Worm (Caenorhabditis elegans): ENCODE data around the gene irg-4.

Gene irg-4

ce11 chrIV:12456613-12457012, 21.0 kb downstream of the irg-4 start, which contains the start of gene C25G4.7:
TSS of gene C25G4.7 (plus strand) at chrIV:12456913.
- TF ChIP-seq sox-4 (tag; optimal IDR thresholded peaks at IDR 0.05) (no peak), hlh-30 (tag; optimal IDR thresholded peaks at IDR 0.05; ENCODE audit: insufficient read depth) (no peak), ceh-19 (GFP tag; optimal IDR thresholded peaks at IDR 0.05) (no peak), hlh-15 (tag; optimal IDR thresholded peaks at IDR 0.05) (no peak), sdc-2 (tag; optimal IDR thresholded peaks at IDR 0.05) (no peak), ceh-24 (tag; optimal IDR thresholded peaks at IDR 0.05) (no peak), nhr-11 (tag; optimal IDR thresholded peaks at IDR 0.05) (no peak), ceh-22 (tag; optimal IDR thresholded peaks at IDR 0.05) (no peak), unc-55 (GFP tag; optimal IDR thresholded peaks at IDR 0.05) (no peak)

DNA sequence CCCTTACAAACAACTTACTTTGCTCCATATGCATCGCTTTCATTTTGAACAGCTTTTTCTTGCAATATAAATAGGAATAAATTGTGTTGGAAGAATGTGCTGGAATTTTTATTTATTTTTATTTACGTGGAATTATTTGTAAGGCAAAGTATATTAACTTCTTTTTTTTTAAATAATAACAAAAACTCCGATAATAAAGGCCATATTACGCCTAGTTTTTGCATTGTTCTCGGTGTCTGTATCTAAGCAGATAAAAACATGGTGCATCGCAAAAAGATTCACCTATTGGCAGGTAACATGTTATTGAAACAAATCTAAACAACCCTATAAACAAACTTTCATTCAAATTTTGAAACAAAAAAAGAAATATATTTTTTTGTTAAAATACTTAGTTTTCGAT, 27.7 kb downstream of the irg-4 start, which contains the start of gene C25G4.8:
C25G4.8 (minus strand) TSS at position 101 of the 400 bp plus-strand sequence.
- TF ChIP-seq ceh-6 (GFP tag; optimal IDR thresholded peaks at IDR 0.05) (no peak), elt-2 (tag; optimal IDR thresholded peaks at IDR 0.05) (no peak), ceh-19 (GFP tag; optimal IDR thresholded peaks at IDR 0.05) (no peak), pha-2 (tag; optimal IDR thresholded peaks at IDR 0.05) (no peak), ceh-34 (tag; optimal IDR thresholded peaks at IDR 0.05) (no peak), hlh-6 (tag; optimal IDR thresholded peaks at IDR 0.05) (no peak), pqm-1 (tag; optimal IDR thresholded peaks at IDR 0.05) (no peak), syd-9 (tag; optimal IDR thresholded peaks at IDR 0.05) (no peak), fkh-10 (GFP tag; optimal IDR thresholded peaks at IDR 0.05) (no peak), fax-1 (tag; optimal IDR thresholded peaks at IDR 0.05) (no peak), pha-4 (tag; optimal IDR thresholded peaks at IDR 0.05) (no peak), mec-3 (tag; optimal IDR thresholded peaks at IDR 0.05; ENCODE audit: borderline replicate concordance) (no peak), fkh-6 (tag; optimal IDR thresholded peaks at IDR 0.05) (no peak), ets-4 (tag; optimal IDR thresholded peaks at IDR 0.05) (no peak), pros-1 (tag; optimal IDR thresholded peaks at IDR 0.05) (no peak), ceh-14 (tag; optimal IDR thresholded peaks at IDR 0.05) (no peak), ztf-16 (tag; optimal IDR thresholded peaks at IDR 0.05) (no peak), ceh-30 (tag; optimal IDR thresholded peaks at IDR 0.05) (no peak)

DNA sequence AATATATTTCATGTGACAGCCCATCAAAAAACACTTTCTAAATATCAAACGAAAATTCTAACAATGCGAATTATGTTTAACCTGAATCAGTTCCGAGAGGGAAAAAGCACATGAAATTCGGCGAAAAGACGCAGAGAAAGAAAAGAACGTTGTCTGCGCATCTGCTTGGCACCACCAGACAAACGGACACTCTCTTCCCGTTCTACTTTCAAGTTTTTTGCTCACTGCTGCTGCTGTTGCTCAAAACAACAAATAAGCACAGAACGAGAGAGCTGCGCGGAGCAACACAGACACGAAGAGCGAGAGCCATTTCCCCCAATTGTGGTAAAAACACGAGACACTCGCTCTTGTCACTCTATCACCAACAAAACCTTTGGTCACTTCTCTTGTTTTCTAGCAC, 29.2 kb downstream of the irg-4 start:
- TF ChIP-seq rnt-1 (tag; optimal IDR thresholded peaks at IDR 0.05) = no peak
- no peak for TF ChIP-seq eyg-1 (tag; optimal IDR thresholded peaks at IDR 0.05)
- TF ChIP-seq pqm-1 (tag; optimal IDR thresholded peaks at IDR 0.05) = no peak
- no peak for TF ChIP-seq hlh-6 (tag; optimal IDR thresholded peaks at IDR 0.05)
- TF ChIP-seq sox-2 (GFP tag; IDR thresholded peaks at IDR 0.05) = no peak
- no peak for TF ChIP-seq unc-3 (GFP tag; conservative IDR thresholded peaks at IDR 0.05)
- TF ChIP-seq unc-3 (tag; optimal IDR thresholded peaks at IDR 0.05) = no peak
- TF ChIP-seq ceh-6 (GFP tag; optimal IDR thresholded peaks at IDR 0.05) = no peak
- TF ChIP-seq hlh-15 (tag; optimal IDR thresholded peaks at IDR 0.05) = no peak

DNA sequence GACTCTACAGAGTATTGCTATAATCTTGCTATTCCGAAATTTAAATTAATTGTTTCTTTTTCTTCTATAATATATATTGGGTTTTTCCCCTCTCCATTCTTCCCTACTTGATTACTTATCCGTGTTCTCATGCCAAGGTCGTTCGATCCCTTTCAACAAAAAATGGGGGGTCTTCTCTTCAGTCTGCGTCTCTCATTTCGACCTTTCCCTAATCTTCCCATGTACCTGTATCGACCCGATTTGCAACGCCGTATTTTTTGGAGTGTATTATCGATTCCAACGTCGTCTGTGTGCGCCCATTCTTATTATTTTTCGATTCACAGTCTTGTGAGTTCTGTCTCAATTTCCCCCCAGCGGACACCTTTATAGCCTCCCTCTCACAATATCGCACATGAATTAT, 32.1 kb downstream of the irg-4 start:
- TF ChIP-seq fax-1 (tag; optimal IDR thresholded peaks at IDR 0.05) = no peak
- no peak for TF ChIP-seq Y22D7AL.16 (tag; optimal IDR thresholded peaks at IDR 0.05)
- no peak for TF ChIP-seq eyg-1 (tag; optimal IDR thresholded peaks at IDR 0.05)
- no peak for TF ChIP-seq npax-4 (tag; optimal IDR thresholded peaks at IDR 0.05)
- no peak for TF ChIP-seq K09A11.1 (tag; optimal IDR thresholded peaks at IDR 0.05; ENCODE audit: insufficient read depth)
- no peak for TF ChIP-seq ceh-19 (GFP tag; optimal IDR thresholded peaks at IDR 0.05)
- no peak for TF ChIP-seq hlh-6 (tag; optimal IDR thresholded peaks at IDR 0.05)
- no peak for TF ChIP-seq pax-1 (tag; optimal IDR thresholded peaks at IDR 0.05)
- no peak for TF ChIP-seq tbx-7 (tag; optimal IDR thresholded peaks at IDR 0.05)
- no peak for TF ChIP-seq ceh-9 (tag; optimal IDR thresholded peaks at IDR 0.05)

Data from whole organism, late embryonic.